Fruit fly (Drosophila melanogaster) whole organism, embryonic: ENCODE measurements around the gene CG4382.

ENCODE experiments used
- Asciz ChIP-seq: fragments of 200-800 bp; sonication (Bioruptor generic); optimal IDR thresholded peaks from 2 replicates; lab custom pipeline; 2017; ENCODE audit warnings: missing biosample characterization, mild to moderate bottlenecking, missing genetic modification characterization, missing genetic modification reagents
- B-H2 ChIP-seq: fragments of 200-800 bp; sonication (Bioruptor generic); optimal IDR thresholded peaks from 2 replicates; lab custom pipeline; 2018; ENCODE audit warnings: missing biosample characterization, mild to moderate bottlenecking, missing genetic modification characterization
- Blimp-1 ChIP-seq: fragments of 200-800 bp; sonication (Bioruptor generic); optimal IDR thresholded peaks from 3 replicates; lab custom pipeline; 2018; ENCODE audit warnings: missing biosample characterization, missing genetic modification characterization, mild to moderate bottlenecking, moderate library complexity, missing genetic modification reagents
- Bteb2 ChIP-seq: fragments of 200-800 bp; sonication (Bioruptor generic); optimal IDR thresholded peaks from 2 replicates; lab custom pipeline; 2016; ENCODE audit warnings: missing biosample characterization, missing genetic modification characterization
- CG1602 ChIP-seq: fragments of 200-800 bp; sonication (Bioruptor generic); optimal IDR thresholded peaks from 3 replicates; lab custom pipeline; 2016; ENCODE audit warnings: missing biosample characterization, missing genetic modification characterization
- CG1603 ChIP-seq: fragments of 200-800 bp; sonication (Bioruptor generic); optimal IDR thresholded peaks from 2 replicates; lab custom pipeline; 2019; ENCODE audit warnings: missing biosample characterization, mild to moderate bottlenecking, missing genetic modification characterization, moderate library complexity
- CG16813 ChIP-seq: fragments of 200-800 bp; sonication (Bioruptor generic); IDR thresholded peaks from 3 replicates; pipeline ENCODE4 v1.3.6; 2022; ENCODE audit warnings: missing biosample characterization, missing genetic modification characterization; ENCODE audit not compliant: partially characterized antibody
- CG2889 ChIP-seq: fragments of 200-800 bp; sonication (Bioruptor generic); IDR thresholded peaks from 3 replicates; pipeline ENCODE4 v1.3.6; 2022; ENCODE audit warnings: missing biosample characterization, missing genetic modification characterization
- CG31224 ChIP-seq: fragments of 200-800 bp; sonication (Bioruptor generic); IDR thresholded peaks from 2 replicates; pipeline ENCODE4 v1.3.6; 2022; ENCODE audit warnings: missing biosample characterization, missing genetic modification characterization
- CG34224 ChIP-seq: fragments of 200-800 bp; sonication (Bioruptor generic); IDR thresholded peaks from 3 replicates; pipeline ENCODE4 v1.3.6; 2022; ENCODE audit warnings: missing biosample characterization, missing genetic modification characterization; ENCODE audit not compliant: partially characterized antibody
- CG5180 ChIP-seq: fragments of 200-800 bp; sonication (Bioruptor generic); optimal IDR thresholded peaks from 3 replicates; lab custom pipeline; 2017; ENCODE audit warnings: missing biosample characterization, missing genetic modification characterization, mild to moderate bottlenecking, moderate library complexity, missing genetic modification reagents
- CG5245 ChIP-seq: fragments of 200-800 bp; sonication (Bioruptor generic); optimal IDR thresholded peaks from 3 replicates; lab custom pipeline; 2016; ENCODE audit warnings: missing biosample characterization, missing genetic modification characterization
- CG6683 ChIP-seq: fragments of 200-800 bp; sonication (Bioruptor generic); optimal IDR thresholded peaks from 2 replicates; lab custom pipeline; 2017; ENCODE audit warnings: missing biosample characterization, mild to moderate bottlenecking, missing genetic modification characterization, missing genetic modification reagents
- CG8290 ChIP-seq, 3 experiments: fragments of 200-800 bp; sonication (Bioruptor generic); optimal IDR thresholded peaks; 2 replicates each; lab custom pipeline; 2016 to 2019; ENCODE audit warnings: missing biosample characterization in 3 of 3, missing genetic modification characterization in 3 of 3, mild to moderate bottlenecking in 2 of 3, moderate library complexity in 1 of 3
- CG8478 ChIP-seq: fragments of >200 bp; optimal IDR thresholded peaks from 2 replicates; lab custom pipeline; 2018
- CkIIα-i1 ChIP-seq: fragments of 200-800 bp; sonication (Bioruptor generic); IDR thresholded peaks from 2 replicates; pipeline ENCODE4 v1.3.6; 2022; ENCODE audit warnings: missing biosample characterization, missing genetic modification characterization
- Deaf1 ChIP-seq: fragments of 200-800 bp; optimal IDR thresholded peaks from 3 replicates; lab custom pipeline; 2019; ENCODE audit warnings: missing biosample characterization, mild to moderate bottlenecking, missing genetic modification characterization, moderate library complexity
- Dek ChIP-seq: fragments of 200-800 bp; sonication (Bioruptor generic); optimal IDR thresholded peaks from 3 replicates; lab custom pipeline; 2019; ENCODE audit warnings: missing biosample characterization, mild to moderate bottlenecking, missing genetic modification characterization, moderate library complexity
- Dfd ChIP-seq, 2 experiments: fragments of >200 bp; optimal IDR thresholded peaks; 2 replicates each; lab custom pipeline; 2017; ENCODE audit warnings: missing biosample characterization in 2 of 2, missing genetic modification characterization in 2 of 2
- Ets97D ChIP-seq: fragments of 200-800 bp; sonication (Bioruptor generic); optimal IDR thresholded peaks from 3 replicates; lab custom pipeline; 2016; ENCODE audit warnings: missing biosample characterization, missing genetic modification characterization
- HmgD ChIP-seq: fragments of 200-800 bp; sonication (Bioruptor generic); optimal IDR thresholded peaks from 3 replicates; lab custom pipeline; 2016; ENCODE audit warnings: missing biosample characterization, missing genetic modification characterization
- Hr39 ChIP-seq: fragments of >200 bp; optimal IDR thresholded peaks from 2 replicates; lab custom pipeline; 2017
- NC2β ChIP-seq: fragments of 200-800 bp; sonication (Bioruptor generic); optimal IDR thresholded peaks from 2 replicates; lab custom pipeline; 2016; ENCODE audit warnings: missing biosample characterization, missing genetic modification characterization
- NK7.1 ChIP-seq: fragments of 200-800 bp; sonication (Bioruptor generic); optimal IDR thresholded peaks from 3 replicates; lab custom pipeline; 2016; ENCODE audit warnings: missing biosample characterization, missing genetic modification characterization
- Rfx ChIP-seq: fragments of 200-800 bp; sonication (Bioruptor generic); IDR thresholded peaks from 2 replicates; pipeline ENCODE4 v1.3.6; 2022; ENCODE audit warnings: missing biosample characterization, missing genetic modification characterization
- ap ChIP-seq: fragments of 200-800 bp; sonication (Bioruptor generic); IDR thresholded peaks from 2 replicates; pipeline ENCODE4 v1.3.6; 2022; ENCODE audit warnings: missing biosample characterization, missing genetic modification characterization
- az2 ChIP-seq: fragments of 200-800 bp; sonication (Bioruptor generic); optimal IDR thresholded peaks from 3 replicates; lab custom pipeline; 2016; ENCODE audit warnings: missing biosample characterization, missing genetic modification characterization
- caup ChIP-seq: fragments of 200-800 bp; sonication (Bioruptor generic); optimal IDR thresholded peaks from 3 replicates; lab custom pipeline; 2017; ENCODE audit warnings: missing biosample characterization, mild to moderate bottlenecking, missing genetic modification characterization, moderate library complexity; ENCODE audit not compliant: severe bottlenecking
- dan ChIP-seq: fragments of 200-800 bp; sonication (Bioruptor generic); IDR thresholded peaks from 2 replicates; pipeline ENCODE4 v1.3.6; 2022; ENCODE audit warnings: missing biosample characterization, missing genetic modification characterization
- emc ChIP-seq: fragments of 200-800 bp; sonication (Bioruptor generic); optimal IDR thresholded peaks from 2 replicates; lab custom pipeline; 2016; ENCODE audit warnings: missing biosample characterization, missing genetic modification characterization
- esg ChIP-seq: fragments of 200-800 bp; sonication (Bioruptor generic); conservative IDR thresholded peaks from 2 replicates; pipeline ENCODE4 v1.3.6; 2022; ENCODE audit warnings: missing biosample characterization, missing genetic modification characterization
- eyg ChIP-seq: fragments of 200-800 bp; sonication (Bioruptor generic); optimal IDR thresholded peaks from 3 replicates; lab custom pipeline; 2016; ENCODE audit warnings: missing biosample characterization, missing genetic modification characterization
- gce ChIP-seq: fragments of 200-800 bp; sonication (Bioruptor generic); IDR thresholded peaks from 3 replicates; pipeline ENCODE4 v1.3.6; 2022; ENCODE audit warnings: missing biosample characterization, missing genetic modification characterization
- lbe ChIP-seq: fragments of 200-800 bp; sonication (Bioruptor generic); optimal IDR thresholded peaks from 2 replicates; lab custom pipeline; 2016; ENCODE audit warnings: missing biosample characterization, mild to moderate bottlenecking, missing genetic modification characterization
- luna ChIP-seq: fragments of 200-800 bp; sonication (Bioruptor generic); optimal IDR thresholded peaks from 2 replicates; lab custom pipeline; 2016; ENCODE audit warnings: missing biosample characterization, missing genetic modification characterization
- otp ChIP-seq: fragments of 200-800 bp; sonication (Bioruptor generic); IDR thresholded peaks from 3 replicates; pipeline ENCODE4, ENCODE4 v1.3.6; 2022; ENCODE audit warnings: missing biosample characterization, missing genetic modification characterization
- pho ChIP-seq: fragments of 200-800 bp; sonication (Bioruptor generic); optimal IDR thresholded peaks from 2 replicates; lab custom pipeline; 2016; ENCODE audit warnings: missing biosample characterization, missing genetic modification characterization
- rib ChIP-seq: fragments of 200-800 bp; sonication (Bioruptor generic); IDR thresholded peaks from 2 replicates; pipeline ENCODE4 v1.3.6; 2022; ENCODE audit warnings: missing biosample characterization, missing genetic modification characterization
- schlank ChIP-seq: fragments of 200-800 bp; sonication (Bioruptor generic); optimal IDR thresholded peaks from 2 replicates; lab custom pipeline; 2018; ENCODE audit warnings: missing biosample characterization, mild to moderate bottlenecking, missing genetic modification characterization
- seq ChIP-seq: fragments of 200-800 bp; sonication (Bioruptor generic); IDR thresholded peaks from 2 replicates; pipeline ENCODE4 v1.3.6; 2022; ENCODE audit warnings: missing biosample characterization, missing genetic modification characterization
- slbo ChIP-seq: fragments of 200-800 bp; sonication (Bioruptor generic); IDR thresholded peaks from 2 replicates; pipeline ENCODE4 v1.3.6; 2022; ENCODE audit warnings: missing biosample characterization, missing genetic modification characterization
- sna ChIP-seq: fragments of 200-800 bp; sonication (Bioruptor generic); IDR thresholded peaks from 2 replicates; pipeline ENCODE4 v1.3.6; 2022; ENCODE audit warnings: missing biosample characterization, missing genetic modification characterization; ENCODE audit not compliant: partially characterized antibody
- tgo ChIP-seq: fragments of 200-800 bp; sonication (Bioruptor generic); IDR thresholded peaks from 3 replicates; pipeline ENCODE4 v1.3.6; 2022; ENCODE audit warnings: missing biosample characterization, missing genetic modification characterization
- tna ChIP-seq: fragments of 200-800 bp; sonication (Bioruptor generic); IDR thresholded peaks from 2 replicates; pipeline ENCODE4 v1.3.6; 2022; ENCODE audit warnings: missing biosample characterization, missing genetic modification characterization; ENCODE audit not compliant: partially characterized antibody
- trh ChIP-seq: fragments of 200-800 bp; sonication (Bioruptor generic); optimal IDR thresholded peaks from 2 replicates; lab custom pipeline; 2016; ENCODE audit warnings: missing biosample characterization, missing genetic modification characterization
- tup ChIP-seq: fragments of 200-800 bp; sonication (Bioruptor generic); optimal IDR thresholded peaks from 2 replicates; lab custom pipeline; 2016; ENCODE audit warnings: missing biosample characterization, mild to moderate bottlenecking, missing genetic modification characterization, moderate library complexity
- unc-4 ChIP-seq: fragments of 200-800 bp; sonication (Bioruptor generic); IDR thresholded peaks from 2 replicates; pipeline ENCODE4 v1.3.6; 2022; ENCODE audit warnings: missing biosample characterization, missing genetic modification characterization; ENCODE audit not compliant: partially characterized antibody
- vvl ChIP-seq: fragments of 200-800 bp; sonication (Bioruptor generic); IDR thresholded peaks from 2 replicates; pipeline ENCODE4 v1.3.6; 2022; ENCODE audit warnings: missing biosample characterization, missing genetic modification characterization
- wor ChIP-seq: fragments of 200-800 bp; sonication (Bioruptor generic); IDR thresholded peaks from 2 replicates; pipeline ENCODE4 v1.3.6; 2022; ENCODE audit warnings: missing biosample characterization, missing genetic modification characterization
- z ChIP-seq: fragments of 200-800 bp; sonication (Bioruptor generic); IDR thresholded peaks from 3 replicates; pipeline ENCODE4 v1.3.6; 2022; ENCODE audit warnings: missing biosample characterization, missing genetic modification characterization
- zen ChIP-seq: fragments of 200-800 bp; sonication (Bioruptor generic); optimal IDR thresholded peaks from 3 replicates; lab custom pipeline; 2018; ENCODE audit warnings: missing biosample characterization, mild to moderate bottlenecking, missing genetic modification characterization, moderate library complexity

CG4382 gene

DNA sequence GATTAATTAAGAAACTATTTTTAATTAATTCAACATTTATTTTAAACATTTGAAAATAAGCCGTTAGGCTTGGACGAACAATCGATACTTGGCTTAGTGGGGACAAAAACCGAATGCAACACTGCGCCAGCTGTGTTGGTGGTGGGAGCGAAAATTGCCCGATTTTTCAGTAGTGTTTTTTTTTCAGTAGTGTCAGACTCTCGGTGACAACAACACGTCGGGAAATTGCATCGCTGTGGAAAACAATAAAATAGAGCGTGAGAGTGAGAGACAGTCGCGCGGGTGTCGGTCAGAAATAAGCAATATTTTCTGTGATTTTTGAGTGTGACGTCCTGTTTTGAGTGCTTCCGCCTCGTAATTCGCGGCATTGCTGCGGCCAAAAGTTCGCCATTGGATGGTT, 16.0 kb upstream of the CG4382 start (continued):
- TF ChIP-seq CG5245 (GFP tag; lab: Kevin White, UChicago): no peak
- TF ChIP-seq Bteb2 (GFP tag; lab: Kevin White, UChicago): peak; percentile 24
- peak; percentile 20 for TF ChIP-seq caup (GFP tag; lab: Kevin White, UChicago)
- TF ChIP-seq vvl (GFP tag; lab: Robert Waterston, UW): peak; percentile 86
- no peak for TF ChIP-seq ap
- no peak for TF ChIP-seq CG5180 (GFP tag; lab: Kevin White, UChicago)
- peak; percentile 68 for TF ChIP-seq B-H2 (GFP tag; lab: Kevin White, UChicago)
- TF ChIP-seq dan: no peak
- peak; percentile 73 for TF ChIP-seq CG16813 (GFP tag; lab: Robert Waterston, UW)
- peak; percentile 67 for TF ChIP-seq unc-4
- peak; percentile 63; the same call in 1 of the 2 replicates for TF ChIP-seq seq (GFP tag; lab: Robert Waterston, UW)
- TF ChIP-seq eyg: no peak
- TF ChIP-seq Rfx (GFP tag; lab: Robert Waterston, UW): peak; percentile 69
- peak; percentile 59 for TF ChIP-seq NC2β (GFP tag; lab: Kevin White, UChicago)
- peak; percentile 52; the same call in 2 of the 3 replicates for TF ChIP-seq otp
- TF ChIP-seq esg (GFP tag; lab: Robert Waterston, UW): no peak
- TF ChIP-seq tna: peak; percentile 32; the same call in 1 of the 2 replicates
- 0 out of 3 replicates have a peak, but pooled peaks have one; percentile 36 for TF ChIP-seq gce (GFP tag; lab: Robert Waterston, UW)
- peak; percentile 77 for TF ChIP-seq Ets97D (GFP tag; lab: Kevin White, UChicago)
- TF ChIP-seq HmgD (GFP tag; lab: Kevin White, UChicago): peak; percentile 75
- peak; percentile 69 for TF ChIP-seq CG34224 (GFP tag; lab: Robert Waterston, UW)
- no peak for TF ChIP-seq wor (GFP tag; lab: Robert Waterston, UW)
- TF ChIP-seq luna (GFP tag; lab: Kevin White, UChicago): no peak
- peak; percentile 42; the same call in 1 of the 2 replicates for TF ChIP-seq sna
- TF ChIP-seq rib (GFP tag; lab: Robert Waterston, UW): no peak
- TF ChIP-seq Hr39 (lab: Kevin White, UChicago): no peak
- TF ChIP-seq Asciz (GFP tag; lab: Kevin White, UChicago): no peak
- no peak for TF ChIP-seq lbe
- peak; percentile 71 for TF ChIP-seq slbo (GFP tag; lab: Robert Waterston, UW)
- TF ChIP-seq CG8478: no peak
- TF ChIP-seq CG2889 (GFP tag; lab: Robert Waterston, UW): no peak
- peak; percentile 81 for TF ChIP-seq CG8290 (GFP tag; optimal IDR thresholded peaks at IDR 0.05; lab: Kevin White, UChicago)
- TF ChIP-seq CG8290 (tag; optimal IDR thresholded peaks at IDR 0.05; lab: Kevin White, UChicago): peak in 1 of 2 experiments; percentile 85
- no peak for TF ChIP-seq NK7.1 (GFP tag; lab: Kevin White, UChicago)
- no peak for TF ChIP-seq trh
- no peak for TF ChIP-seq CG1602
- peak; percentile 21 for TF ChIP-seq az2 (GFP tag; lab: Kevin White, UChicago)
- 0 out of 2 replicates have a peak, but pooled peaks have one; percentile 32 for TF ChIP-seq CG31224 (GFP tag; lab: Robert Waterston, UW)
- no peak for TF ChIP-seq tup (GFP tag; lab: Kevin White, UChicago)
- TF ChIP-seq Dek (tag; lab: Kevin White, UChicago): peak; percentile 28
- TF ChIP-seq pho: peak; percentile 21
- no peak for TF ChIP-seq emc
- TF ChIP-seq Blimp-1 (GFP tag; lab: Kevin White, UChicago): peak; percentile 21
- peak; percentile 72; the same call in 2 of the 3 replicates for TF ChIP-seq z (GFP tag; lab: Robert Waterston, UW)
- peak; percentile 87 for TF ChIP-seq CG1603
- TF ChIP-seq CkIIα-i1 (GFP tag; lab: Robert Waterston, UW): no peak; the same call in 1 of the 2 replicates
- peak; percentile 46; the same call in 2 of the 3 replicates for TF ChIP-seq tgo
- no peak for TF ChIP-seq schlank (tag; lab: Kevin White, UChicago)
- TF ChIP-seq Dfd (GFP tag; optimal IDR thresholded peaks at IDR 0.05; lab: Kevin White, UChicago): no peak
- TF ChIP-seq zen (tag; lab: Kevin White, UChicago): peak; percentile 6
- TF ChIP-seq CG6683 (GFP tag; lab: Kevin White, UChicago): no peak
- TF ChIP-seq Deaf1 (tag; lab: Kevin White, UChicago): peak; percentile 50
